Worm (Caenorhabditis elegans): ENCODE measurements around the gene lin-56.

The lin-56 gene

DNA sequence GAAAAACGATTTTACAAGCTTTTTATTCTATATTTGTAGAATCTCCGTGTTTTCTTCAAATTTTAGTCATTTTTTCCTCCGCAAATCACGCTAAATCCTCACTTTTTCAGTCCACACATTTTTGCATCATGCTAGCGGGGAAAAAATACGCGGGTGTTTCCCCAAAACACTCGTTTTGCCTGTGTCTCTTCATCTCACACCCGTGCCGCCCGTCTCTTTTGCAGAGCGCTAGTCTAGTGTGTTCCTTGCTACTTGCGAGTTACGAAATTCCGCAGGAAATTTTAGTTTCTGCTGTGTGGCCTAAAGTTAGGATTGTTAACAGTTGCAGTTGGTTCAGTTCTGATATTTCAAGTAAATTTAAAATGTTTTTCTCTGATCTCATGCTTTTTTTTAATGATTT is 4.1 kb upstream of the lin-56 start (continued):
- no peak for TF ChIP-seq rcor-1 (GFP tag; IDR thresholded peaks at IDR 0.05)
- no peak for TF ChIP-seq K12H6.12 (tag; optimal IDR thresholded peaks at IDR 0.05)
- TF ChIP-seq pha-4 (tag; optimal IDR thresholded peaks at IDR 0.05) = no peak
- no peak for TF ChIP-seq hlh-26 (GFP tag; conservative IDR thresholded peaks at IDR 0.05)
- TF ChIP-seq mcd-1 (GFP tag; IDR thresholded peaks at IDR 0.05) = no peak
- TF ChIP-seq ztf-6 (GFP tag; IDR thresholded peaks at IDR 0.05) = no peak
- TF ChIP-seq B0019.2 (GFP tag; conservative IDR thresholded peaks at IDR 0.05) = no peak
- TF ChIP-seq attf-3 (GFP tag; conservative IDR thresholded peaks at IDR 0.05) = no peak
- no peak for TF ChIP-seq aptf-2 (GFP tag; conservative IDR thresholded peaks at IDR 0.05)
- no peak for TF ChIP-seq ztf-22 (GFP tag; optimal IDR thresholded peaks at IDR 0.05)
- TF ChIP-seq dpff-1 (tag; optimal IDR thresholded peaks at IDR 0.05) = no peak
- TF ChIP-seq cebp-2 (GFP tag; IDR thresholded peaks at IDR 0.05) = 0 out of 2 replicates have a peak, but pooled peaks have one; percentile 40
- TF ChIP-seq madf-3 (GFP tag; IDR thresholded peaks at IDR 0.05) = no peak
- no peak for TF ChIP-seq B0035.1 (tag; optimal IDR thresholded peaks at IDR 0.05)
- TF ChIP-seq attf-6 (GFP tag; IDR thresholded peaks at IDR 0.05) = no peak
- TF ChIP-seq Y53F4B.3 (GFP tag; IDR thresholded peaks at IDR 0.05) = no peak
- TF ChIP-seq repo-1 (tag; optimal IDR thresholded peaks at IDR 0.05) = peak; percentile 50
- TF ChIP-seq egl-44 (GFP tag; IDR thresholded peaks at IDR 0.05) = no peak
- no peak for TF ChIP-seq madf-8 (GFP tag; conservative IDR thresholded peaks at IDR 0.05)
- no peak for TF ChIP-seq tlf-1 (GFP tag; optimal IDR thresholded peaks at IDR 0.05)
- no peak for TF ChIP-seq tbx-9 (tag; optimal IDR thresholded peaks at IDR 0.05; ENCODE audit: borderline replicate concordance)
- TF ChIP-seq lir-1 (GFP tag; conservative IDR thresholded peaks at IDR 0.05) = no peak
- no peak for TF ChIP-seq Y53G8AR.9 (GFP tag; conservative IDR thresholded peaks at IDR 0.05)
- no peak for TF ChIP-seq D2030.7 (GFP tag; IDR thresholded peaks at IDR 0.05)
- no peak for TF ChIP-seq egrh-3 (GFP tag; IDR thresholded peaks at IDR 0.05)
- TF ChIP-seq nhr-90 (tag; optimal IDR thresholded peaks at IDR 0.05) = no peak
- no peak for TF ChIP-seq ceh-91 (GFP tag; IDR thresholded peaks at IDR 0.05)

DNA sequence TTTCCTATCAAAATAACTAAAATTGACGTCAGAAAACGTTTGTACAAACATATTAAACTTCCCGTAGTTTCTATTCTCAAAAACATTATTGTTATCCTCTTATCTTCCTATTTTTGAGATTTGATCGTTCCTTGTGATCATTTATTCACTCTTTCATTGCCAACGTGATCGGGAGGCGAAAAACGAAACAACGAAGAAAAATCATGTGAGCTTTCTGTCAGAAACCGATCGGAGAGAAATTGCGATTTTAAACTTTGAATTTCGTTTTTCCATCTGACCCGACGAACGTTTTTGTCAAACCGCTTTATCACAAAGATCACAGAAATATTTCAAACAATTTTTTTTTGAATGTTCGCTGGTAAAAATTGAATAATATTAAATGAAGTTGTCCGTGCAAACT is 3.5 kb upstream of the lin-56 start:
- TF ChIP-seq unc-130 (GFP tag; optimal IDR thresholded peaks at IDR 0.05) = no peak
- no peak for TF ChIP-seq attf-3 (GFP tag; conservative IDR thresholded peaks at IDR 0.05)
- no peak for TF ChIP-seq pbrm-1 (GFP tag; IDR thresholded peaks at IDR 0.05)
- peak; percentile 12 for TF ChIP-seq madf-10 (tag; optimal IDR thresholded peaks at IDR 0.05)
- peak; percentile 15; the same call in 1 of the 2 replicates for TF ChIP-seq hmg-1.2 (GFP tag; IDR thresholded peaks at IDR 0.05)
- peak; percentile 53 for TF ChIP-seq somi-1 (GFP tag; optimal IDR thresholded peaks at IDR 0.05)
- TF ChIP-seq let-526 (GFP tag; IDR thresholded peaks at IDR 0.05) = 0 out of 2 replicates have a peak, but pooled peaks have one; percentile 61
- TF ChIP-seq tlf-1 (GFP tag; optimal IDR thresholded peaks at IDR 0.05) = peak; percentile 11
- TF ChIP-seq ccch-3 (GFP tag; optimal IDR thresholded peaks at IDR 0.05) = no peak

DNA sequence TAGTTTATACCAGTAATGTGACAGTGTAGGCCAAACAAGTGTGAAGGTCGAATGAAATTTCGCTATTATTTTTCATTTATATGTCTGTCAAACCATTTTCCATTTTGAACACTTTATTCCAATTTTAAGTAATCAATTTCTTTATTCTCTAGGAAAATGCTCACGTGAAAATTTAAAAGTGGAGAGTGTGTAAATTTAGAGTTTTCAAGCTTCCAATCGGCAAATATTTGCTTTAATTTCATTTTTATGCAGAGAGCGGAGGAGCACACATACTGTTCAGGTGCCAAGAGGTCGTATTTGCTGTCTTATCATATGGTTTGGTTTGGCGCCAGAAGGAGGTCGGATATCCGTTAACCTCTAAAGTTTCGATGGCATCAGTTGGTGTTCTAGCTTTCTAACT is 3.0 kb upstream of the lin-56 start:
- TF ChIP-seq pbrm-1 (GFP tag; IDR thresholded peaks at IDR 0.05) (no peak), Y53G8AR.9 (GFP tag; conservative IDR thresholded peaks at IDR 0.05) (0 out of 2 replicates have a peak, but pooled peaks have one; percentile 9)

Data from whole organism, young adult.